Worm (Caenorhabditis elegans) whole organism, L4 larva: ENCODE measurements around the gene K08E7.6.

ENCODE experiments used
- ZK337.2 ChIP-seq: fragments of 200-800 bp; sonication (Bioruptor generic); IDR thresholded peaks from 2 replicates; pipeline ENCODE4 v1.3.6; 2022; ENCODE audit warnings: missing genetic modification reagents, missing genetic modification characterization, missing compliant biosample characterization
- ctbp-1 ChIP-seq: fragments of 200-800 bp; sonication (Bioruptor generic); IDR thresholded peaks from 2 replicates; pipeline ENCODE4 v1.3.6; 2022; ENCODE audit warnings: missing genetic modification reagents, missing genetic modification characterization, missing compliant biosample characterization
- unc-62 ChIP-seq, 3 experiments: fragments of 150-350 bp in 1 of 3; sonication (generic microtip); optimal IDR thresholded peaks in 2 of 3; peaks in 1 of 3; 1 replicate in 1 of 3; 2 replicates in 2 of 3; lab custom pipeline; 2014 to 2017; ENCODE audit warnings: missing biosample characterization in 3 of 3, missing genetic modification characterization in 3 of 3, missing genetic modification reagents in 3 of 3, missing genotype in 1 of 3

DNA sequence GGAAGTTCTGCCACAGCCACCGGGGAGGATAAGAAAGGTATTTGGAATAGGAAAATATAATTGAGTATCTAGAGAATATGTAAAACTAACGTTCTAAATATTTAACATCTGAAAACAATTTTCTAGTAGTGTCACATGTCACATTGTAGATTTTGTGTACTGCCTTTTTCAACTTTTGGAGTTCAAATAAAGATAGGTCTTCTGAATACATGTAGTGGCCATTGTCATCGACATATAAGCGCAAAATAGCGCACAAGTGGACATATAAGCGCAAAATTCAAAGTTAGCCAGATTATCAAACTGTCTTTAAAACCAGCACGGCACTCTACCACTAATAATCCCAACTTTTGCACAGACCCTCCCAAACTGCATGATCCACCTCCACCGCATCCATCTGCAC lies 6.7 kb downstream of the K08E7.6 start:
- TF ChIP-seq ZK337.2 (GFP tag; lab: Robert Waterston, UW) (no peak), ctbp-1 (GFP tag; lab: Robert Waterston, UW) (no peak), unc-62 (GFP tag; optimal IDR thresholded peaks at IDR 0.05 in 1 of 2; lab: Kevin White, UChicago) (no peak), unc-62 (tag; optimal IDR thresholded peaks at IDR 0.05; lab: Kevin White, UChicago) (no peak)
